Worm (Caenorhabditis elegans) whole organism, late embryonic: Measurements from ENCODE around the gene srj-19.

ENCODE experiments used
- F13H6.1 ChIP-seq: sonication (generic microtip); optimal IDR thresholded peaks from 2 replicates; lab custom pipeline; 2016; ENCODE audit warnings: missing genetic modification characterization, missing compliant biosample characterization
- K02D7.2 ChIP-seq: sonication (generic microtip); optimal IDR thresholded peaks from 2 replicates; lab custom pipeline; 2017; ENCODE audit warnings: mild to moderate bottlenecking, missing genetic modification characterization, missing compliant biosample characterization
- T23F11.4 ChIP-seq: fragments of 200-800 bp; sonication (Bioruptor generic); optimal IDR thresholded peaks from 2 replicates; lab custom pipeline; 2018; ENCODE audit warnings: mild to moderate bottlenecking, missing genetic modification characterization, missing compliant biosample characterization
- ahr-1 ChIP-seq: sonication (generic microtip); optimal IDR thresholded peaks from 2 replicates; lab custom pipeline; 2016; ENCODE audit warnings: missing genetic modification characterization, missing compliant biosample characterization
- ceh-18 ChIP-seq: sonication (generic microtip); optimal IDR thresholded peaks from 2 replicates; lab custom pipeline; 2016; ENCODE audit warnings: missing genetic modification characterization, missing compliant biosample characterization
- ceh-2 ChIP-seq: sonication (generic microtip); optimal IDR thresholded peaks from 2 replicates; lab custom pipeline; 2016; ENCODE audit warnings: missing genotype, missing genetic modification characterization, missing compliant biosample characterization
- ceh-24 ChIP-seq: sonication (generic microtip); optimal IDR thresholded peaks from 2 replicates; lab custom pipeline; 2016; ENCODE audit warnings: mild to moderate bottlenecking, missing genetic modification characterization, missing compliant biosample characterization
- ceh-30 ChIP-seq: fragments of 150-350 bp; optimal IDR thresholded peaks from 2 replicates; lab custom pipeline; 2014; ENCODE audit warnings: missing biosample characterization, missing genetic modification characterization
- ceh-31 ChIP-seq: sonication (generic microtip); optimal IDR thresholded peaks from 2 replicates; lab custom pipeline; 2016; ENCODE audit warnings: missing genetic modification characterization, missing compliant biosample characterization
- ceh-34 ChIP-seq: sonication (generic microtip); optimal IDR thresholded peaks from 2 replicates; lab custom pipeline; 2016; ENCODE audit warnings: mild to moderate bottlenecking, missing genetic modification characterization, missing compliant biosample characterization
- ceh-45 ChIP-seq: fragments of 200-800 bp; sonication (Bioruptor generic); IDR thresholded peaks from 2 replicates; pipeline ENCODE4 v1.3.6; 2022; ENCODE audit warnings: missing genetic modification reagents, missing genetic modification characterization, missing compliant biosample characterization
- ceh-48 ChIP-seq: sonication (generic microtip); optimal IDR thresholded peaks from 2 replicates; lab custom pipeline; 2016; ENCODE audit warnings: missing genetic modification characterization, inconsistent platforms, missing compliant biosample characterization
- ceh-6 ChIP-seq: fragments of 200-800 bp; sonication (Bioruptor generic); optimal IDR thresholded peaks from 2 replicates; lab custom pipeline; 2018; ENCODE audit warnings: mild to moderate bottlenecking, missing genetic modification characterization, missing compliant biosample characterization
- dmd-4 ChIP-seq: sonication (generic microtip); optimal IDR thresholded peaks from 2 replicates; lab custom pipeline; 2016; ENCODE audit warnings: borderline replicate concordance, missing genetic modification characterization, missing compliant biosample characterization
- dve-1 ChIP-seq: sonication (generic microtip); optimal IDR thresholded peaks from 2 replicates; lab custom pipeline; 2017; ENCODE audit warnings: antibody characterized with exemption, mild to moderate bottlenecking, missing genetic modification characterization, missing compliant biosample characterization
- ets-4 ChIP-seq: sonication (generic microtip); optimal IDR thresholded peaks from 2 replicates; lab custom pipeline; 2016; ENCODE audit warnings: missing genetic modification characterization, missing compliant biosample characterization
- eyg-1 ChIP-seq: sonication (generic microtip); optimal IDR thresholded peaks from 2 replicates; lab custom pipeline; 2016; ENCODE audit warnings: missing genotype, missing genetic modification characterization, missing compliant biosample characterization
- hlh-13 ChIP-seq: fragments of 200-800 bp; sonication (Bioruptor generic); optimal IDR thresholded peaks from 2 replicates; lab custom pipeline; 2018; ENCODE audit warnings: mild to moderate bottlenecking, missing genetic modification characterization, missing compliant biosample characterization
- hlh-15 ChIP-seq: sonication (generic microtip); optimal IDR thresholded peaks from 2 replicates; lab custom pipeline; 2016; ENCODE audit warnings: missing genetic modification characterization, missing compliant biosample characterization
- hlh-30 ChIP-seq: sonication (generic microtip); optimal IDR thresholded peaks from 2 replicates; lab custom pipeline; 2017; ENCODE audit warnings: antibody characterized with exemption, missing genetic modification characterization, missing compliant biosample characterization; ENCODE audit not compliant: insufficient read depth
- hlh-8 ChIP-seq: sonication (generic microtip); optimal IDR thresholded peaks from 2 replicates; lab custom pipeline; 2016; ENCODE audit warnings: missing genotype, missing genetic modification characterization, missing compliant biosample characterization
- nfya-1 ChIP-seq: sonication (generic microtip); optimal IDR thresholded peaks from 2 replicates; lab custom pipeline; 2017; ENCODE audit warnings: missing genetic modification characterization, mild to moderate bottlenecking, missing compliant biosample characterization, antibody characterized with exemption, moderate library complexity
- nhr-11 ChIP-seq: fragments of 150-350 bp; optimal IDR thresholded peaks from 2 replicates; lab custom pipeline; 2014; ENCODE audit warnings: missing biosample characterization, missing genetic modification characterization
- nhr-232 ChIP-seq: sonication (generic microtip); optimal IDR thresholded peaks from 2 replicates; lab custom pipeline; 2016; ENCODE audit warnings: missing genetic modification characterization, missing compliant biosample characterization
- pat-9 ChIP-seq: fragments of 200-800 bp; sonication (Bioruptor generic); optimal IDR thresholded peaks from 2 replicates; lab custom pipeline; 2018; ENCODE audit warnings: mild to moderate bottlenecking, missing genetic modification characterization, moderate library complexity, missing compliant biosample characterization
- pax-1 ChIP-seq: fragments of 150-350 bp; optimal IDR thresholded peaks from 2 replicates; lab custom pipeline; 2014; ENCODE audit warnings: missing biosample characterization, missing genetic modification characterization
- pros-1 ChIP-seq: fragments of 150-350 bp; optimal IDR thresholded peaks from 2 replicates; lab custom pipeline; 2014; ENCODE audit warnings: missing biosample characterization, missing genetic modification reagents, missing genetic modification characterization
- ref-2 ChIP-seq: sonication (generic microtip); optimal IDR thresholded peaks from 2 replicates; lab custom pipeline; 2016; ENCODE audit warnings: missing genetic modification characterization, missing compliant biosample characterization
- rnt-1 ChIP-seq: sonication (generic microtip); optimal IDR thresholded peaks from 2 replicates; lab custom pipeline; 2016; ENCODE audit warnings: missing genetic modification characterization, missing compliant biosample characterization
- sox-2 ChIP-seq: fragments of 200-800 bp; sonication (Bioruptor generic); IDR thresholded peaks from 2 replicates; pipeline ENCODE4 v1.3.6; 2022; ENCODE audit warnings: missing genetic modification reagents, missing genetic modification characterization, missing compliant biosample characterization
- sox-4 ChIP-seq: sonication (generic microtip); optimal IDR thresholded peaks from 2 replicates; lab custom pipeline; 2017; ENCODE audit warnings: mild to moderate bottlenecking, missing genetic modification characterization, inconsistent platforms, missing compliant biosample characterization
- syd-9 ChIP-seq: sonication (generic microtip); optimal IDR thresholded peaks from 2 replicates; lab custom pipeline; 2016; ENCODE audit warnings: mild to moderate bottlenecking, missing genetic modification characterization, moderate library complexity, missing compliant biosample characterization
- tbx-2 ChIP-seq: sonication (generic microtip); optimal IDR thresholded peaks from 2 replicates; lab custom pipeline; 2016; ENCODE audit warnings: missing genetic modification characterization, missing compliant biosample characterization
- ttx-3 ChIP-seq: sonication (generic microtip); optimal IDR thresholded peaks from 2 replicates; lab custom pipeline; 2016; ENCODE audit warnings: missing genetic modification reagents, missing genetic modification characterization, missing compliant biosample characterization
- unc-3 ChIP-seq, 2 experiments: fragments of 200-800 bp in 1 of 2; sonication (Bioruptor generic) in 1 of 2; sonication (generic microtip) in 1 of 2; conservative IDR thresholded peaks in 1 of 2; optimal IDR thresholded peaks in 1 of 2; 2 replicates each; pipeline versions ENCODE4 v1.3.6 to Lab custom; 2016 to 2022; ENCODE audit warnings: missing compliant biosample characterization in 2 of 2, missing genetic modification characterization in 2 of 2, missing genetic modification reagents in 1 of 2
- unc-42 ChIP-seq: sonication (generic microtip); optimal IDR thresholded peaks from 2 replicates; lab custom pipeline; 2016; ENCODE audit warnings: missing genotype, missing genetic modification characterization, missing compliant biosample characterization
- unc-86 ChIP-seq: sonication (generic microtip); optimal IDR thresholded peaks from 2 replicates; lab custom pipeline; 2016; ENCODE audit warnings: missing genetic modification characterization, missing compliant biosample characterization
- zip-5 ChIP-seq: sonication (generic microtip); optimal IDR thresholded peaks from 2 replicates; lab custom pipeline; 2016; ENCODE audit warnings: missing genetic modification characterization, missing compliant biosample characterization
- ztf-16 ChIP-seq: sonication (generic microtip); optimal IDR thresholded peaks from 2 replicates; lab custom pipeline; 2017; ENCODE audit warnings: missing genetic modification characterization, missing compliant biosample characterization

srj-19 gene

ce11 chrV:2603056-2603455, 32.5 kb upstream of the srj-19 start, which contains the start of gene F53E10.6 (continued):
- TF ChIP-seq ceh-48 (tag; lab: Kevin White, UChicago) (no peak), ceh-6 (GFP tag; lab: Kevin White, UChicago) (no peak), pros-1 (tag; lab: Kevin White, UChicago) (no peak), sox-4 (tag; lab: Kevin White, UChicago) (no peak), T23F11.4 (GFP tag; lab: Kevin White, UChicago) (no peak), ref-2 (peak; percentile 19), nfya-1 (tag; lab: Kevin White, UChicago) (no peak), ceh-34 (tag; lab: Kevin White, UChicago) (peak; percentile 28), hlh-30 (tag; lab: Kevin White, UChicago) (no peak), unc-42 (tag; lab: Kevin White, UChicago) (peak; percentile 24), ceh-30 (tag; lab: Kevin White, UChicago) (no peak), hlh-13 (GFP tag; lab: Kevin White, UChicago) (no peak), eyg-1 (tag; lab: Kevin White, UChicago) (no peak), ztf-16 (tag; lab: Kevin White, UChicago) (no peak), ceh-45 (no peak)

ce11 chrV:2601817-2602216, 31.3 kb upstream of the srj-19 start:
- TF ChIP-seq sox-2 (GFP tag; lab: Robert Waterston, UW): no peak
- no peak for TF ChIP-seq dmd-4 (tag; lab: Kevin White, UChicago)
- TF ChIP-seq nhr-11 (tag; lab: Kevin White, UChicago): no peak
- TF ChIP-seq hlh-8 (tag; lab: Kevin White, UChicago): no peak
- TF ChIP-seq F13H6.1: no peak
- no peak for TF ChIP-seq syd-9 (tag; lab: Kevin White, UChicago)
- no peak for TF ChIP-seq ttx-3
- TF ChIP-seq ceh-24 (tag; lab: Kevin White, UChicago): no peak
- TF ChIP-seq hlh-15 (tag; lab: Kevin White, UChicago): no peak
- TF ChIP-seq unc-42 (tag; lab: Kevin White, UChicago): no peak
- TF ChIP-seq ahr-1 (tag; lab: Kevin White, UChicago): no peak
- no peak for TF ChIP-seq tbx-2 (tag; lab: Kevin White, UChicago)
- TF ChIP-seq zip-5 (tag; lab: Kevin White, UChicago): no peak
- no peak for TF ChIP-seq nhr-232 (tag; lab: Kevin White, UChicago)
- TF ChIP-seq ceh-2 (tag; lab: Kevin White, UChicago): no peak
- TF ChIP-seq K02D7.2 (tag; lab: Kevin White, UChicago): no peak

- TF ChIP-seq pax-1 (no peak), unc-42 (tag; lab: Kevin White, UChicago) (peak; percentile 59), ceh-31 (peak; percentile 48), ref-2 (peak; percentile 30), unc-3 (GFP tag; conservative IDR thresholded peaks at IDR 0.05; lab: Robert Waterston, UW) (peak; percentile 27; the same call in 1 of the 2 replicates), unc-3 (tag; optimal IDR thresholded peaks at IDR 0.05; lab: Kevin White, UChicago) (no peak), unc-86 (no peak), dve-1 (tag; lab: Kevin White, UChicago) (no peak), syd-9 (tag; lab: Kevin White, UChicago) (no peak), rnt-1 (peak; percentile 2), ceh-18 (tag; lab: Kevin White, UChicago) (peak; percentile 62), ets-4 (tag; lab: Kevin White, UChicago) (peak; percentile 46), nfya-1 (tag; lab: Kevin White, UChicago) (peak; percentile 50), tbx-2 (tag; lab: Kevin White, UChicago) (peak; percentile 47), ceh-34 (tag; lab: Kevin White, UChicago) (no peak), pat-9 (tag; lab: Kevin White, UChicago) (no peak)
These were observed 30.0 kb upstream of the srj-19 start for ce11 chrV:2600543-2600942.
